Worm (Caenorhabditis elegans): Measurements from ENCODE around the gene mrps-21.

mrps-21 gene

DNA sequence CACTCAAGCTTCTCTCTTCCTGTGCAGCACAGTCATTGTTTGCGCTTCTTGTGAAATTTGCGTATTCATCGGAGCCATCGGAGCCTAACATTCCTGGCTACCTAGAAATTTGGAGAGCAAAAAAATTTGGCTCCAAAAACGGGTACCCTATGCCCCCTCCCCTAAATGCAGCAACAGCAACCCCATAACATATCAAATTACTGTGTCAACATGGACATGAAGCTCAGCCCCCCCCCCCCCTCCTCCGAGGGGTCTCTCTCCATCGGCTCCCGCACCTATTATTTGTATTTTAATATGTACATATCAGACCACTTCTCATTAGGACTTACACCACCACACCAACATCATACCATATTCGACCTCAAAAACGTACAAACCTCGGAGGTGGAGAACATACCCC, 15.0 kb upstream of the mrps-21 start:
- TF ChIP-seq T23F11.4 (GFP tag; optimal IDR thresholded peaks at IDR 0.05) (no peak), ceh-34 (tag; optimal IDR thresholded peaks at IDR 0.05) (peak; percentile 92), lim-6 (tag; optimal IDR thresholded peaks at IDR 0.05) (no peak), pat-9 (tag; optimal IDR thresholded peaks at IDR 0.05) (no peak), ceh-19 (GFP tag; optimal IDR thresholded peaks at IDR 0.05) (peak; percentile 39)

DNA sequence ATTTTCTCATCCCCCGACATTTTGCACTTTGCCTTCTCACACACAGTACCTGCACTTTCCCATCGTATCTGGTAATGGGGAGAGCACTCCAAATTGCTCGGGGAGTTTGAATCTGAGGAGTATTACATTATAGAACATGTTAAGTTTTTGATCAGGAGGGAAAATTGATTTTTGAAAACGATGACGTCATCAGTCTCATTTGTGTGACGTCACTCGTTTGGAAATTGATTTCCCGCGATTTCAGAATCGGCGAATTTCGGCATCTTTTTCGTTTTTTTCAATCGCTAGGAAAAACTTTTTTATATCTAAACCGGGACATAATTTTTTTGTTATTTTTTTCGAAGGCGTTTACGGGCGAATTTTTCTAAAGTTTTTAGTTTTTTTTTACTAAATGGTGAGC, 14.0 kb upstream of the mrps-21 start:
- TF ChIP-seq ceh-34 (tag; optimal IDR thresholded peaks at IDR 0.05) = no peak
- no peak for TF ChIP-seq T23F11.4 (GFP tag; optimal IDR thresholded peaks at IDR 0.05)
- TF ChIP-seq ama-1 (optimal IDR thresholded peaks at IDR 0.05) = no peak
- no peak for TF ChIP-seq ztf-16 (tag; optimal IDR thresholded peaks at IDR 0.05)
- TF ChIP-seq pqm-1 (tag; optimal IDR thresholded peaks at IDR 0.05) = no peak
- no peak for TF ChIP-seq syd-9 (tag; optimal IDR thresholded peaks at IDR 0.05)
- no peak for TF ChIP-seq pat-9 (tag; optimal IDR thresholded peaks at IDR 0.05)
- TF ChIP-seq pha-2 (tag; optimal IDR thresholded peaks at IDR 0.05) = no peak
- no peak for TF ChIP-seq pax-1 (tag; optimal IDR thresholded peaks at IDR 0.05)
- TF ChIP-seq hlh-6 (tag; optimal IDR thresholded peaks at IDR 0.05) = no peak
- no peak for TF ChIP-seq elt-4 (tag; optimal IDR thresholded peaks at IDR 0.05)
- TF ChIP-seq unc-3 (GFP tag; conservative IDR thresholded peaks at IDR 0.05) = no peak
- TF ChIP-seq unc-3 (tag; optimal IDR thresholded peaks at IDR 0.05) = no peak
- TF ChIP-seq ceh-2 (tag; optimal IDR thresholded peaks at IDR 0.05) = no peak
- no peak for TF ChIP-seq hlh-15 (tag; optimal IDR thresholded peaks at IDR 0.05)
- TF ChIP-seq zip-5 (tag; optimal IDR thresholded peaks at IDR 0.05) = no peak
- TF ChIP-seq tbx-2 (tag; optimal IDR thresholded peaks at IDR 0.05) = no peak

DNA sequence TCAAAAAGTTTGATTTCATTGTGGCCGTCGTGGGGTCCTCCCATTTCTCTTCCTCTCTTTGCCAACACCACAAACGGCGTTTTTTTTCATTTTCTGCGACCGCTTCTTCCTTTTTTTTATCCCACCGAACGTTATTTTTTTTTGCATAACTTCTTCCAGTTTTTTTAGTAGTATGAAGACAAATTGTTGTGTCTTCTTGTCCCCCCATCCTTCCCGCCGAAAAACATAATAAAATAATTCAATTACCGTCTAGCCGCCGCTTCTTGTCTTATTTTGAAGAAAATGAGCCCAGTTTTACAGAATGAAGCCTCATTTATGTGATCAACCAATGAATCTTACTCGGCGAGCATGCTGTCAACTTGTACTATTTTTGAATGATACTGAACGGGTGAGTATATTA, 9.9 kb upstream of the mrps-21 start, which contains the start of gene F29B9.12:
Gene F29B9.12 (plus strand): TSS at position 301 of the 400 bp plus-strand sequence.
- TF ChIP-seq sox-2 (GFP tag; IDR thresholded peaks at IDR 0.05) = no peak
- TF ChIP-seq odd-2 (tag; optimal IDR thresholded peaks at IDR 0.05) = no peak
- TF ChIP-seq K09A11.1 (tag; optimal IDR thresholded peaks at IDR 0.05; ENCODE audit: insufficient read depth) = no peak
- TF ChIP-seq C08G9.2 (tag; optimal IDR thresholded peaks at IDR 0.05) = no peak
- no peak for TF ChIP-seq madf-2 (tag; optimal IDR thresholded peaks at IDR 0.05)
- TF ChIP-seq npax-4 (tag; optimal IDR thresholded peaks at IDR 0.05) = no peak

DNA sequence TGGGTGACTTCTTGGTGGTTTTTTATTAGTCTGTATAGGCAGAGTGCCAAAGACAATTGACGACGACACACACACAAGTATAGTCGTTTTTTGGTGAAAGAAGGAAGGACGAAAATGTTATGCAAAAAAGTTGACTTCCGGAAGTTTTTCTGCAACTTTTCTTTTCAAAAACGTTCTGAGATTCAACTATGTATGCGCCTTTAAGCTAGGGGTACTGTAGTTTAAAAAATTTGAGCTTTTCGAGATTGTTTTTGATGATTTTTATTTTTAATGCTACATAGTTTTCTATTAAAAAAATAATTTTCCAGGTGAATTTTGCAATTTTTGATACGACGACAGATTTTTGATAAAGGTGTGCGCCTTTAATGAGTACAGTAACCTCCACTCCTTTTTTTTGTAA, 8.5 kb upstream of the mrps-21 start:
- TF ChIP-seq ref-2 (tag; optimal IDR thresholded peaks at IDR 0.05) (no peak), ceh-24 (tag; optimal IDR thresholded peaks at IDR 0.05) (no peak), ama-1 (optimal IDR thresholded peaks at IDR 0.05) (no peak), sdc-2 (tag; optimal IDR thresholded peaks at IDR 0.05) (no peak), F13H6.1 (tag; optimal IDR thresholded peaks at IDR 0.05) (no peak), che-1 (tag; optimal IDR thresholded peaks at IDR 0.05) (no peak), pqm-1 (tag; optimal IDR thresholded peaks at IDR 0.05) (no peak), nfya-1 (tag; optimal IDR thresholded peaks at IDR 0.05) (no peak), ztf-16 (tag; optimal IDR thresholded peaks at IDR 0.05) (no peak), C38D4.7 (GFP tag; optimal IDR thresholded peaks at IDR 0.05) (no peak), C08G9.2 (tag; optimal IDR thresholded peaks at IDR 0.05) (no peak), ceh-2 (tag; optimal IDR thresholded peaks at IDR 0.05) (no peak), zip-5 (tag; optimal IDR thresholded peaks at IDR 0.05) (no peak), lin-11 (tag; optimal IDR thresholded peaks at IDR 0.05) (no peak), pax-1 (tag; optimal IDR thresholded peaks at IDR 0.05) (no peak), dmd-4 (tag; optimal IDR thresholded peaks at IDR 0.05; ENCODE audit: borderline replicate concordance) (no peak), tbx-7 (tag; optimal IDR thresholded peaks at IDR 0.05) (no peak), tbx-2 (tag; optimal IDR thresholded peaks at IDR 0.05) (no peak)

DNA sequence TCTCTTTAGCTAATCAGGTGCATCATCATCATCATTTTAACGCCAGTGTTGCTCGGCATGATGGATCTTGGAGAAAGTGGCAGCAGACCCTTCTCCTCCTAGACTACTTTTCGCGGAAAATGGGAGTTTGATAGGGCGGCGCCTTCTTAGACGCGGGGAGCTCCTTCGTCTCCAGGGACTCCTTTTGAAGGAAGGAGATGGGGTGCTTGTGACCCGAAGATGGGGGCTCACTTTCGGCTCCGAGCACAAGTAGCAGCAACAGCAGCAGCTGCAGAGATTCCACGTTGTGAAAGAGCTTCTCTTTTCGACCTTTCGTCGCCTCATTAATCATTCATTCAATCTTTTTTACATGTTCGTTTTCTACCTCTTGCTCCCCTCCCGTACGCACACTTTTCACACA, 8.1 kb upstream of the mrps-21 start:
- TF ChIP-seq eyg-1 (tag; optimal IDR thresholded peaks at IDR 0.05) (no peak), ceh-18 (tag; optimal IDR thresholded peaks at IDR 0.05) (peak; percentile 1), ztf-16 (tag; optimal IDR thresholded peaks at IDR 0.05) (no peak)

Data from whole organism, late embryonic.